Fruit fly (Drosophila melanogaster) ovary, adult (tissue): ENCODE measurements around the gene TP53INP.

Source experiments
- CG17801 ChIP-seq: fragments of 200-800 bp; optimal IDR thresholded peaks from 2 replicates; lab custom pipeline; 2019; ENCODE audit warnings: missing biosample characterization, mild to moderate bottlenecking, missing genetic modification characterization, moderate library complexity; ENCODE audit not compliant: partially characterized antibody

TP53INP gene

DNA sequence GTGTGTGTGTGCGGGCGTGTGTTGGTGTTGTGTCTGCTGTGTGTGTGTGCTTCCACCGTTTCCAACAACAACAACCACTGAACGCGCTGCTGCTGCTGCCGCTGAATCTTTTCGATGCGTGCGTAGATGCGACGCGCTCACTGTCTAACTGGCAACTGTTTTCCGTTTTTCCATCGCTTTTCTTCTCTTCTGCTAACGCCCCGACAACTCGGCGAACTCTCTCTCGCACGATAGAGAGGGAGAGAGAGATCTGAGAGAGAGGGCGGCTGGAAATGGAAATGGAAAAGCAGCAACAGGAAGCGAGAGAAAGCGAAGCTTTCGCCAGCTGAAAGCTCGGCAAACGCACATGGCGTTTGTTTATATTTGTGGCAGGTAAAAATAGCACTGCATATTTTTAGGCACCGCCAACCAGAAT lies 26.5 kb upstream of the TP53INP start, which contains the start of gene DopEcR:
Gene DopEcR, minus strand, starts transcription at position 157 of the 415 bp plus-strand sequence.
- TF ChIP-seq CG17801 (GFP tag; lab: Kevin White, UChicago) = no peak

DNA sequence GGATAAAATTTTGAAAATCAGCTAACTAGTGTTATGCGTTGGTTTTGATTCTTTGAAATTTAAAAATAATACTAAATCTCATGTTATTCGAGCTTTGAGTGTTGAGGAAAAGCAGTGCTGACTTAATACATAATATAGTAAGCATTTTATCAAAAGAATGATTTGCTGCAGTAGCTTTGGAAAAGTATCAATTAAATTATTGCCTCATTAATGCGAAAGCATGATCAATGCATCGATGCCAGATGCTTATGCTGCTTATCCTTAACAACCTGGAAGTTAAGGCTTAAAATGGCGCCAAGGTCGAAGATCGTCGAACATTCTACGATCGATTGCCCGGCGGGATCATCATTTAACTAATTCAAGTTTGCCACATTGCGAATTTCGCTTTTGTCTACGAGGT lies 25.2 kb upstream of the TP53INP start, which contains the start of gene CG32240:
Gene CG32240, minus strand, starts transcription at position 101 of the 400 bp plus-strand sequence.
- TF ChIP-seq CG17801 (GFP tag; lab: Kevin White, UChicago) = no peak

DNA sequence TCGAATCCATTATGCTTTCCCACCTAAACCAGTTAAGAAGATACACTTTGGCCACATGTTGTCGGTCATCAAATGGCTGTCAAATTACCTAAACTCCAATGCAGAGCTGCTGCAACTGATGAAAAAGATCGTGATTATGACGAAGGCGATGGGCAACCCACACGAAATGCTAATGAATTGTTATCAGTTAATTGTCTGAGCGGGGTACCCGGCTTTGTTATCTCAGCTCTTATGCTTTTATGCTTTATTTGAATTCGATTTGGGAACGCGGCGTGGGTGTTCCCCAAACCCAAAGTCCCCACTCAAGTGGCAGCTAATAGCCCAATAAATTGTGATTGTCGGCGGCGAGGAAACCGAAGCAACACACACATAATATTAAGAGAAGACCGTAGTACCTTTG lies 24.2 kb upstream of the TP53INP start:
- TF ChIP-seq CG17801 (GFP tag; lab: Kevin White, UChicago) = no peak

DNA sequence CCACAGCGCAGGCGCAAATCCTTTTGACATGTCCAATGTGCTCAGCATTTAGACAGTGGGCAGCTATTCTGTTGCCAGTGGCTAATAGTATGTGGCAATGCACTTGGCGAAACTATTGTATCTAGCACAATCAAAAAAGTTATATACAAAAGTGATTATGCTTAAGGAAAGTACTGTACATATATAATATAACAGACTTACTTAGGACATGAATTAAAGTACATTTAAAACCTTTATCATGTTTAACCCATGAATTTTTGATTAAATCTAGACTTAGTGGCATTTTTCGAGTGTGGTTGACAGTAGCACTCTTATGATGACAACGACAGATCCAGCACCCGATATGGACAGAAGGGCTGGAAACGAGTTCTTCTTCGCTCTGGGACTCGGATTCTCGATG lies 23.6 kb upstream of the TP53INP start:
- no peak for TF ChIP-seq CG17801 (GFP tag; lab: Kevin White, UChicago)

DNA sequence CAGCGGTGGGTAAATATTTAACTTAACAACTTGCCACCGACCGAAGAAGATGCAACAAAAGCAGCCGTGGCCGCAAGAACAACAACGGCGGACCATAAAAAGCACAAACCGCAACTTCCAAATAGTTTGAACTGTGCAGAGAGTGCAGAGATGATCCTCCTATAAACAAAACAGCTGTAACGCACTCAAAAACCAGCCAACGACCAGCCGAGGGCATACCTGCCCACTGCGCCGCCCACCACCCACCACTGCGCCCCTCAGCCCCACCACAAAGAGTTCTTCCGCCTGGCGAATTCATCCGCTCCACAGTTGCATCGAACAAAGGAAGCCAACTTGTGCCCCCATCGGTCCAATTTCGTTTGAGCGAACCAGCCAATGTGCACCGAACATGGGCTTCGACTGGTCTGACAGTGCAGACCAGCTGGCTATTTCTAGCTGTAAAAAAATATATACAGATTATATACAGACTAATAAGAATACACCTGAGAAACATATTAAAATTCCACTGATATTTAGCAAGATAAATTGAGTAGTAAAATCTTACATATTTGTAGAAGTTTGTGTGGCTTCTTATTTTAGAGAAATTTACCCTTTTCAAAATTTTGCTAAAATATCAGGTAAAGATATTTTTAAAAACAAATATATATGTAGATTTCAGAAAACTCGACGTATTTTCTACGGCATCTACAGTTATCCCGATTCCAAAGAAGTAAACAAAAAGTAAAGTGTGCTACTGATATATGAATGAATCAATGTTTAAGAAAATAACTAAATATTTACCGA lies 23.0 kb upstream of the TP53INP start:
- TF ChIP-seq CG17801 (GFP tag; lab: Kevin White, UChicago) = no peak

DNA sequence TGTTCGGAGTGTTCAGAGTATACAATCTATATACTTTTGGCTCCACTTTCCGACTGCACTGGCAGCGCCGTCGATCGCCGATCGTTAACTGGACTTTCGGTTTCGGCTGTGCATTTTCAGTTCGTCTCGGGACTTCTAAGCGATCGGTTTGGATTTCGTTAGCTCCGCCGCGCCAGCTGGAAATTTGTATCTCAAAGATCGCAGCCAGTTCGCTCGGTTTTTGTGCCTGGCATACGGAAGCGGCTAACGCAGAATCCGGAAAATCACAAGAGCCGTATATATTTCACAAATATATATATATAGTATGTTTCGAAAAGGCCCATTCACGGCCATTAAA lies 22.4 kb upstream of the TP53INP start, which contains the start of gene slow:
Gene slow, plus strand, starts transcription at position 117 of the 337 bp plus-strand sequence.
- TF ChIP-seq CG17801 (GFP tag; lab: Kevin White, UChicago) = peak; percentile 12

DNA sequence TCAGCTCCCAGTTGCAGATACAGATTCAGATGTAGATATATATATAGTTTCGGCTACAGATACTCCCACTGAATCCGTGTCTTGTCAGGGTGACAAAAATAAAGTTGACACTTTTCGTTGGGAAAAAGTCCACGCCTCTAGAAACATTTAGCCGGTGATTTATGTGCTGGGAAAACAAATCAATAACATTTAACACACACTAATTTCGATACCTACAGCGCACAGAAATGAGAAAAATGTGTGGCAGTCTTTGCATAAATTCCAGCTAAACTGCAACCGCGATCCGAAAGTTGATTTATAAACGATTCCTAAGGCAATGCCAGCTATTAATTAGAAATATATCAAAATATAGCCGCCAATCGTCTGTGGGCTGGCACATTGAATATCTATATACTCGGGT lies 18.5 kb upstream of the TP53INP start:
- no peak for TF ChIP-seq CG17801 (GFP tag; lab: Kevin White, UChicago)

DNA sequence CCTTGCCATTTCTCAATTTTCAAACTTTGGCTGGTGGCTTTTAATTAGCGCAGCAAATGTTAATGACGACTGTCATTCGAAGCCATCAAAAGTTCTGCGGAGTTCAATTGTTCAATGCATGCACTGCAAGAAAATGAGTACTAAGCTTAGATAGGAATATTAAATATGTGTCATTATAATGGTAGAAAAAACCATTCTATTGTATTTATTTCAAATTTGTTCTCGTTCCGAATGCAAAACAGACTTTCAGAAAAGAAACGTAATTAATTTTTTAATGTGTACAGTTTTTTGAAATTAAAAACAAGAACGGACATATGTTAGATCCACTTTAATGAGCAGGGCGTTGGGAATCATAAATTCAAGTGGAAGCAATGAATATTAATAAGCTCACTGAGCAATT lies 17.6 kb upstream of the TP53INP start:
- TF ChIP-seq CG17801 (GFP tag; lab: Kevin White, UChicago) = no peak

DNA sequence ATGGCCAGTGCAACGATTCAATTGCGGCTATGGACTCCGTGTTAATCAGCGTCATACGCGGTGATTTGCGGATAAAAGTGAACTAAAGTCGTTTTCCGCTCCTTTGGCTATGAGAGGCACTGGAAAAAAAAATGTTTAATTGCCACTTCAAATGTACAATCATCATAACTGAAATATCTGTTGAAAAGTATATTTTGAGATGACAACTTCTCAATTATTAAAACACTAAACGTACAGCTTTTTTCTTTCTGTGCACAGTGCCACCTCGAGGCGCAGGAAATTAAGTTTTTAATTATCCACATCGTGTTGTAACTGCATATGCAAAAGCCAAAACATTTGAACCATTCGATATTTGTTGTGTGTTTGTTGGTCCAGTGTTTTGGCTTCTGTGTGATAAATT lies 13.9 kb upstream of the TP53INP start:
- no peak for TF ChIP-seq CG17801 (GFP tag; lab: Kevin White, UChicago)

DNA sequence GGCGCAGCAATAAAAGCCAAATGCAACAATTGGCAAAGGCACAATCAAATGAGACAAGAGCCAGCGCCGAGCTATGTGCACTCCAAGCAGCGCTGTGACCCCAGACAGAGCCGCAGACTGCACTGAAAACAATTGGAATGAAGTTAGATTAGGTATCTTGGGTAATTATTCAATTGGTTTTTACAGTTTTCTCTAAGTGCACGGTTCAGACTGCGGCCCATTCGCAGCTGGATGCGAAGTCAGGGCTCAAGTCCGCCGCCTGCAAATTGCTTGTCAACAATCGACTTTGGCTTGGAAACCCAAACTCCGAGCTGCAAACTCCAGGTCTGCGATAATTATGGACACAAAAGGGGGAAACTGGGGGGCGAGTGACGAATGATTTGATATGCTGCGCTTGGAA lies 13.1 kb upstream of the TP53INP start:
- TF ChIP-seq CG17801 (GFP tag; lab: Kevin White, UChicago) = no peak

DNA sequence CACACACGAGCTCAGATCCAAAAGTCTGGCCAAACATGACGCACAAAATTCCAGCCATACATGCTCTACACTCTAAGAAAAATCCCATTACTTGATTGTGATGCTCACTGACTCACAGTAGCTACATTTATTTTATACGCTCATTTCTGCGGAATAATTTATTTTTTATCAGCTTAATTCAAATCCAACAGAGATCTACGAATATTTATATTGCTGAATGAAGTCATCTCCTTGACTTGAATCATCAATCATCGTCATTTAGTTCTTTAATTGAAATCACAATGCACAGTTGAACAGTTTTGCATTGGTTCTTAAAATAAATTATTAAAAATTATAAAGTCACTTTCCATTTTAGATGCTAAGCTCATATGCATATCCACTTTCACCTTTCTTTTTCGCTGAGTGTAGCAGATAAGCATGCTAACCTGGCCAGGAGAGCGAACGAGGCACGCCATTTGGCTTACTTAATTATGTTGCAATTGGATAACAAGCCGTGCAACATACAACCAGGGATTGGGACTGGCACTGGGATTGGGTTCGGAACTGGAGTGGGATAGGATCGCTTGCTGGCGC lies 11.2 kb upstream of the TP53INP start:
- TF ChIP-seq CG17801 (GFP tag; lab: Kevin White, UChicago) = no peak

DNA sequence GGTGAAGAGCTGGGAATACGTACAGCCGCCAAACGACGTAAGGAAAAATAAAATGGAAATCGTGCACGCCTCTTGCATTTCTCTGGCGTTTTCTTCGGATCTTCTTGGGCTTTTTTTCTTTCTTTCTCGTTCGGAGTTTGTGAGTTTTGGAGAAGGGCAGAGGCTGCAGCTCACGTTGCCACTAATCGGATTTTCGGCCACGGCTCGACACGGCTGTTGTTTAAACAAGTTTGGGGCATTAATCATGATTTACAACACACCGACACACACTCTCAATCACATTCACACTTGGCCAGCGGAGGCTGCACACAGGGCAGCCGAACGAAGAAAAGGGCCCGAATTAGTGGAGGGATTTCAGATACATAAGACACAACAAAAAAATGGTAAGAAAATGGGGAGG lies 10.4 kb upstream of the TP53INP start:
- TF ChIP-seq CG17801 (GFP tag; lab: Kevin White, UChicago) = no peak

DNA sequence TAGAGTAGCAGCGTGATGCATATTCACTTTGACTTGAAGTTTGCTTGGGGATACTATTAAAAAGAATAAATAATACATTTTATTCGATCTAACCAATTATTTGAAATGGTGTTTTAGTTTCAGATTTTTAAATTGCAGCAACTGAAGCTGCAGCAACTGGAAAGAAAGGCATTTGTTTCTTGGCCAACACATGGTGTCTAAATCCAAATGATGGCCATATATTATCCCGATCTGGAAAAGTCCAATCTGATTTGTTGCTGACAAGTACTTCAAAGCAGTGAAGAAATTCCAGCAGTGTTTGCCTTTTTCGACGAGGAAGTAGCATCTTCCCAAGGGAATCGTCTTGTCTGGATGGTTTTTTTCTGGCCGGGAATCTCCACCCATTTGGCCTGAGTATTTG lies 9.6 kb upstream of the TP53INP start:
- TF ChIP-seq CG17801 (GFP tag; lab: Kevin White, UChicago) = no peak

DNA sequence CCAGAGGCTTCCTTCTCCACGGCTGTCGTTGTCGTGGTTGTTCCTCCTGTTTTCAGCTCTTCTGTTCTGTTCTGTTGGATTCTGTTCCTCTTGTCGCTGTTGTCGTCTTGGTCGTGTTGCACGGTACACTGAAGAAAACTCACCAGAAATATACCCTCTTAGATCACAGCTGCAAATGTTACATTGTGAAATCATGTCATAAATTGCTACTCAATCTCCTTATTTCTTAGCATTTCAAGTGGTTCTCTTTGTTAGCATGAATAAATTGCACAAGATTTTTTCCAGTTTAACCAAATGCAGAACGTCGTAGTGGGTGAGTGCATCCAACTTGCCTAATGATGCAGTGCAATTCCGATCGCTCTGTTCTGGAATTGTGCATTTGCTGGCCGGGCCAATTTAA lies 8.9 kb upstream of the TP53INP start:
- no peak for TF ChIP-seq CG17801 (GFP tag; lab: Kevin White, UChicago)

DNA sequence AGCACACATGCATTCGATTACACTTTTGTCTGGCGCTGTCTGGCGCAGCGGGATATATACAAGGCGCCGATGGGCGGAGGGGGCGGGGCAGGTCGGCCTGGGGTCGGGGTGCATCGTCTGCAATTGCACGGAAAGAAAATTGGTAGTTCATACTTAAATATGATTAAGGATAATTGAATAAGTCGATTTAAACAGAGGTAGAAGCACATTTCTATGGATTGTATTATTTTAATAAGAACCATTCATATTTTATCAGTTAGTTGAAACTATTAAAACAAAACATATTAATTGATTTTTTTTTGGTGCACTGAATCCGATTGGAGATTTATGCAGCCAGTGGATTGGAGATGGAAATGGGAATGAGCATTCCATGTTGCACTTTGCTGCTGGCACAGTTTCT lies 6.8 kb upstream of the TP53INP start:
- no peak for TF ChIP-seq CG17801 (GFP tag; lab: Kevin White, UChicago)

DNA sequence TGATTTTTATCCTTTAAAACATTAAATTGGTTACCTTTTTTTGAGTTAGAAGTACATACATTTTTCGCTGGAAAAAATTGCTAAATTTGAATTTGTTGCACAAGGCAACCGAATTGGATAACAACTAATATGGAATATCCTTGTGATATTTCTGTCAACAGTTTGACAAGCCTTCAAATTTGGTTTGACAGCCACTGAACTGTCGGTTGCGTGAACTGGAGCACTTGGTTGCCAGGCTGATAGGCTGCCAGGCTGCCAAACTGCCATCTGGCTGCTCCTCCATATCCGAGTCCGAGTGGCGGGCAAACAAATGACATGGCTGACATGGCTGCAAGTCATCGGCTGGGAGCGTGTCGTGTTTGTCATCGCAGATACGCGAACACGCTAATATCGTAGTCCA lies 5.5 kb upstream of the TP53INP start:
- no peak for TF ChIP-seq CG17801 (GFP tag; lab: Kevin White, UChicago)
